Worm (Caenorhabditis elegans) whole organism, midembryonic: ENCODE data around the gene idh-1.

Experiments
- T22C8.4 ChIP-seq: fragments of 200-800 bp; sonication (Bioruptor generic); IDR thresholded peaks from 2 replicates; pipeline ENCODE4 v1.3.6; 2022; ENCODE audit warnings: missing genetic modification characterization, missing compliant biosample characterization
- ztf-29 ChIP-seq: fragments of 200-800 bp; sonication (Bioruptor generic); IDR thresholded peaks from 2 replicates; pipeline ENCODE4 v1.3.6; 2022; ENCODE audit warnings: missing genetic modification reagents, missing genetic modification characterization, missing compliant biosample characterization

DNA sequence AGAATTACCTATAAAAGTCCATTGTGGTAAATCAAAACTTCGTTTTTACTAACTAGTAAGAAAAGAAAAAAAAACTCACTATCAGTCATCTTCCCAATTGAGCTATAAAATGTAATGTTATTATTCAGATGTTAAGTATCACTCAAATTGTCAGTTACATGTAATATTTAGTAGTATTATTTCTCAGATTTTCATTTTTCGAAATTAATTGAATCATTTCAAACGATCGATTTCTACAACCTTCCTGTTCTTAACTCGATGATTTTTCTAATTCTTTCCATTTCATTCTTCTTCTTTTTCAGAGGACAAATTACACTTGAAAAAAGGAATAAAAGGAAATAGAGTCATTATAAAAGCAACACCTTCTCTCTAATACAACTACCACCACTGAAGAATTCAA lies 12.9 kb downstream of the idh-1 start, which contains the start of gene F59B8.1:
- no peak for TF ChIP-seq ztf-29 (GFP tag; lab: Robert Waterston, UW)
- no peak for TF ChIP-seq T22C8.4 (GFP tag; lab: Robert Waterston, UW)
